Worm (Caenorhabditis elegans) whole organism, dauer: ENCODE measurements around the gene K03B4.9.

ENCODE experiments used
- unc-62 ChIP-seq: sonication (generic microtip); optimal IDR thresholded peaks from 2 replicates; lab custom pipeline; 2017; ENCODE audit warnings: missing biosample characterization, missing genetic modification reagents, missing genetic modification characterization

The K03B4.9 gene

ce11 chrV:4681670-4682069, 9.3 kb upstream of the K03B4.9 start, which contains the start of gene K03B4.4:
K03B4.4 (plus strand) TSS chrV:4681970.
- TF ChIP-seq unc-62: no peak

- no peak for TF ChIP-seq unc-62
These were observed 4.4 kb upstream of the K03B4.9 start for ce11 chrV:4676812-4677211.

ce11 chrV:4676092-4676491, 3.7 kb upstream of the K03B4.9 start, which contains the start of gene K03B4.6:
K03B4.6 (minus strand) TSS chrV:4676192.
- no peak for TF ChIP-seq unc-62

- TF ChIP-seq unc-62: no peak
These were observed 2.1 kb upstream of the K03B4.9 start, which contains the start of gene K03B4.8 for ce11 chrV:4674506-4674905. K03B4.8 (minus strand) TSS chrV:4674606.

- no peak for TF ChIP-seq unc-62
These were observed 3.8 kb downstream of the K03B4.9 start, which contains the start of gene srx-77 for ce11 chrV:4668636-4669035. srx-77 (minus strand) TSS chrV:4668736.

ce11 chrV:4667062-4667461, 5.3 kb downstream of the K03B4.9 start:
- TF ChIP-seq unc-62: no peak

ce11 chrV:4665651-4666050, 6.7 kb downstream of the K03B4.9 start, which contains the start of gene srx-73:
srx-73 (minus strand) TSS chrV:4665751.
- TF ChIP-seq unc-62: no peak

ce11 chrV:4662400-4662799, 10.0 kb downstream of the K03B4.9 start, which contains the start of gene srx-74:
srx-74 (minus strand) TSS chrV:4662500.
- TF ChIP-seq unc-62: no peak

- no peak for TF ChIP-seq unc-62
These were observed 17.2 kb downstream of the K03B4.9 start, which contains the start of gene F41F3.9 for ce11 chrV:4655175-4655574. F41F3.9 (plus strand) TSS chrV:4655475.

- TF ChIP-seq unc-62: no peak
These were observed 18.3 kb downstream of the K03B4.9 start, which contains the start of the genes col-139 and F41F3.1 for ce11 chrV:4653871-4654605. col-139 (minus strand) TSS chrV:4653971. F41F3.1 (plus strand) TSS chrV:4654555.

ce11 chrV:4653093-4653492, 19.3 kb downstream of the K03B4.9 start:
- no peak for TF ChIP-seq unc-62

ce11 chrV:4651480-4651879, 20.9 kb downstream of the K03B4.9 start:
- TF ChIP-seq unc-62: no peak

ce11 chrV:4649649-4650384, 22.6 kb downstream of the K03B4.9 start:
- TF ChIP-seq unc-62: no peak

- no peak for TF ChIP-seq unc-62
These were observed 23.9 kb downstream of the K03B4.9 start, which contains the start of gene F41F3.8 for ce11 chrV:4648527-4648926. F41F3.8 (plus strand) TSS chrV:4648827.

- TF ChIP-seq unc-62: no peak
These were observed 24.5 kb downstream of the K03B4.9 start, which contains the start of gene F41F3.3 for ce11 chrV:4647857-4648256. F41F3.3 (minus strand) TSS chrV:4648239.

ce11 chrV:4647279-4647819, 25.0 kb downstream of the K03B4.9 start:
- no peak for TF ChIP-seq unc-62

- no peak for TF ChIP-seq unc-62
These were observed 29.7 kb downstream of the K03B4.9 start, which contains the start of gene soc-1 for ce11 chrV:4642691-4643090. soc-1 (plus strand) TSS chrV:4642952.
